Fruit fly (Drosophila melanogaster): ENCODE data around the gene CG2100.

The CG2100 gene

dm6 chr3R:5758624-5759209, 22.6 kb upstream of the CG2100 start, which contains the start of gene Sec8 (continued):
- peak; percentile 60 for TF ChIP-seq CG2712 (tag; optimal IDR thresholded peaks at IDR 0.05)
- TF ChIP-seq B-H2 (GFP tag; optimal IDR thresholded peaks at IDR 0.05), result peak; percentile 38
- TF ChIP-seq Max (GFP tag; optimal IDR thresholded peaks at IDR 0.05), result peak; percentile 2
- TF ChIP-seq CG10959 (GFP tag; IDR thresholded peaks at IDR 0.05), result no peak
- peak; percentile 51 for TF ChIP-seq zen (tag; optimal IDR thresholded peaks at IDR 0.05)
- TF ChIP-seq phol (tag; optimal IDR thresholded peaks at IDR 0.05), result peak; percentile 53
- peak; percentile 28 for TF ChIP-seq CG4820 (GFP tag; optimal IDR thresholded peaks at IDR 0.05)
- TF ChIP-seq rib (GFP tag; IDR thresholded peaks at IDR 0.05), result no peak
- TF ChIP-seq Lim3 (GFP tag; IDR thresholded peaks at IDR 0.05), result no peak
- no peak for TF ChIP-seq CG8765 (GFP tag; IDR thresholded peaks at IDR 0.05)
- no peak for TF ChIP-seq CG17359 (tag; optimal IDR thresholded peaks at IDR 0.05)
- TF ChIP-seq CG14014 (GFP tag; IDR thresholded peaks at IDR 0.05), result no peak
- no peak for TF ChIP-seq Hr39 (optimal IDR thresholded peaks at IDR 0.05)
- TF ChIP-seq h (optimal IDR thresholded peaks at IDR 0.05), result no peak
- TF ChIP-seq Dad (GFP tag; optimal IDR thresholded peaks at IDR 0.05), result peak; percentile 57
- peak; percentile 94 for TF ChIP-seq Ets65A (GFP tag)
- peak; percentile 30 for TF ChIP-seq CG9817 (tag; optimal IDR thresholded peaks at IDR 0.05)
- TF ChIP-seq lmd (GFP tag; IDR thresholded peaks at IDR 0.05), result peak; percentile 36; the same call in 1 of the 2 replicates
- no peak for TF ChIP-seq CG10462 (GFP tag; optimal IDR thresholded peaks at IDR 0.05)
- no peak for TF ChIP-seq CG9215 (GFP tag; IDR thresholded peaks at IDR 0.05)
- no peak for TF ChIP-seq Taf1 (GFP tag; IDR thresholded peaks at IDR 0.05)
- no peak for TF ChIP-seq z (GFP tag; IDR thresholded peaks at IDR 0.05)
- TF ChIP-seq bsh (GFP tag; optimal IDR thresholded peaks at IDR 0.05), result no peak
- TF ChIP-seq HLH4C (GFP tag; IDR thresholded peaks at IDR 0.05; ENCODE audit: partially characterized antibody), result peak; percentile 71; the same call in 2 of the 3 replicates
- TF ChIP-seq CG10543 (GFP tag; optimal IDR thresholded peaks at IDR 0.05), result no peak
- TF ChIP-seq Poxn (GFP tag; IDR thresholded peaks at IDR 0.05), result no peak
- TF ChIP-seq CG9932 (GFP tag; IDR thresholded peaks at IDR 0.05), result peak; percentile 74
- no peak for TF ChIP-seq dati (GFP tag; IDR thresholded peaks at IDR 0.05)
- TF ChIP-seq Hr78 (GFP tag; optimal IDR thresholded peaks at IDR 0.05), result no peak
- TF ChIP-seq CG11695 (GFP tag; IDR thresholded peaks at IDR 0.05), result no peak
- TF ChIP-seq Nf-YB (GFP tag; optimal IDR thresholded peaks at IDR 0.05), result no peak
- TF ChIP-seq Fer2 (tag; optimal IDR thresholded peaks at IDR 0.05), result no peak
- TF ChIP-seq dysf (GFP tag; IDR thresholded peaks at IDR 0.05), result peak; percentile 28; the same call in 1 of the 3 replicates
- TF ChIP-seq CG31388 (GFP tag; optimal IDR thresholded peaks at IDR 0.05), result no peak
- peak; percentile 82 for TF ChIP-seq hb (GFP tag; IDR thresholded peaks at IDR 0.05; ENCODE audit: partially characterized antibody)
- peak; percentile 9 for TF ChIP-seq pum (GFP tag; optimal IDR thresholded peaks at IDR 0.05)
- TF ChIP-seq dmrt11E (tag; optimal IDR thresholded peaks at IDR 0.05), result peak; percentile 3
- TF ChIP-seq CG12659 (GFP tag; optimal IDR thresholded peaks at IDR 0.05), result peak; percentile 56
- TF ChIP-seq sug (tag; optimal IDR thresholded peaks at IDR 0.05), result no peak
- TF ChIP-seq NFAT (GFP tag; IDR thresholded peaks at IDR 0.05), result no peak; the same call in 1 of the 2 replicates
- TF ChIP-seq CG11504 (tag; optimal IDR thresholded peaks at IDR 0.05), result no peak
- no peak for TF ChIP-seq ara (GFP tag; IDR thresholded peaks at IDR 0.05)
- TF ChIP-seq D (optimal IDR thresholded peaks at IDR 0.05), result no peak
- TF ChIP-seq D (GFP tag; optimal IDR thresholded peaks at IDR 0.05), result no peak
- TF ChIP-seq CG32772 (GFP tag; IDR thresholded peaks at IDR 0.05), result no peak
- TF ChIP-seq jigr1 (GFP tag; IDR thresholded peaks at IDR 0.05), result no peak
- TF ChIP-seq CG2875 (GFP tag; optimal IDR thresholded peaks at IDR 0.05), result no peak
- no peak for TF ChIP-seq NC2α (GFP tag; optimal IDR thresholded peaks at IDR 0.05)
- peak; percentile 56 for TF ChIP-seq Sin3A (optimal IDR thresholded peaks at IDR 0.05)
- TF ChIP-seq Bgb (GFP tag; IDR thresholded peaks at IDR 0.05; ENCODE audit: partially characterized antibody), result peak; percentile 91
- TF ChIP-seq Elba2 (GFP tag; optimal IDR thresholded peaks at IDR 0.05), result no peak
- peak; percentile 87 for TF ChIP-seq Dp (GFP tag; optimal IDR thresholded peaks at IDR 0.05)

Data from whole organism, embryonic.